Worm (Caenorhabditis elegans) whole organism, midembryonic: ENCODE data around the gene madd-3.

Experiments used
- T22C8.4 ChIP-seq: fragments of 200-800 bp; sonication (Bioruptor generic); IDR thresholded peaks from 2 replicates; pipeline ENCODE4 v1.3.6; 2022; ENCODE audit warnings: missing genetic modification characterization, missing compliant biosample characterization
- cog-1 ChIP-seq: sonication (generic microtip); optimal IDR thresholded peaks from 2 replicates; lab custom pipeline; 2016; ENCODE audit warnings: missing genetic modification characterization, missing compliant biosample characterization
- flt-1 ChIP-seq: fragments of 200-800 bp; sonication (Bioruptor generic); IDR thresholded peaks from 2 replicates; pipeline ENCODE4 v1.3.6; 2022; ENCODE audit warnings: missing genetic modification characterization, missing compliant biosample characterization
- klf-2 ChIP-seq: fragments of 200-800 bp; sonication (Bioruptor generic); conservative IDR thresholded peaks from 2 replicates; pipeline ENCODE4 v1.3.6; 2022; ENCODE audit warnings: missing genetic modification reagents, missing genetic modification characterization, missing compliant biosample characterization
- med-1 ChIP-seq: sonication (generic microtip); optimal IDR thresholded peaks from 2 replicates; lab custom pipeline; 2017; ENCODE audit warnings: missing genetic modification characterization, mild to moderate bottlenecking, missing compliant biosample characterization, antibody characterized with exemption, missing genetic modification reagents; ENCODE audit not compliant: insufficient read depth
- ref-1 ChIP-seq: fragments of 200-800 bp; sonication (Bioruptor generic); conservative IDR thresholded peaks from 2 replicates; pipeline ENCODE4 v1.3.6; 2022; ENCODE audit warnings: missing genetic modification reagents, missing genetic modification characterization, missing compliant biosample characterization
- tab-1 ChIP-seq: fragments of 200-800 bp; sonication (Bioruptor generic); IDR thresholded peaks from 2 replicates; pipeline ENCODE4 v1.3.6; 2022; ENCODE audit warnings: missing genetic modification characterization, missing compliant biosample characterization
- ztf-23 ChIP-seq: fragments of 200-800 bp; sonication (Bioruptor generic); IDR thresholded peaks from 2 replicates; pipeline ENCODE4 v1.3.6; 2022; ENCODE audit warnings: missing genetic modification reagents, missing genetic modification characterization, missing compliant biosample characterization
- ztf-29 ChIP-seq: fragments of 200-800 bp; sonication (Bioruptor generic); IDR thresholded peaks from 2 replicates; pipeline ENCODE4 v1.3.6; 2022; ENCODE audit warnings: missing genetic modification reagents, missing genetic modification characterization, missing compliant biosample characterization

Gene madd-3

DNA sequence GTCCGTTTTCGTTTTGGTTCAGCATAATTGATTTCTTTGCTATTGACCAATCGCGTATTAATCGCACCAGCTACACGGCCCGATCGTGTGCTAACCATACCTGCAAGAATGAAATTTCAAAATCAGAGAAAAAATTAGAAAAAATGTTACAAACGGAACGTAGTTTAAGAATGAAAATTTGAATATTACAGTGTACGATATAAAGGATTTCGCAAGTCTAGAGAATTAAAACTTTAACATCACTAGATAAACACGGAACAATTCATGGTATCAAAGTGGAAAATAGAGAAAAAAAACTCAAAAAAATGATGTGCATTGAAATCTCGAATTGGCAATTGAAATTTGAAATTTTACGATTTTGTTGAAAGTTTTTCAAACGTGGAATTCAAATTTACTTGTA is at the start of gene madd-3:
Gene madd-3, minus strand, starts transcription at position 101 of the 400 bp plus-strand sequence.
- no peak for TF ChIP-seq ztf-23 (GFP tag; lab: Robert Waterston, UW)
- TF ChIP-seq ztf-29 (GFP tag; lab: Robert Waterston, UW): no peak
- no peak for TF ChIP-seq med-1 (GFP tag; lab: Kevin White, UChicago)
- no peak for TF ChIP-seq klf-2 (GFP tag; lab: Robert Waterston, UW)
- TF ChIP-seq tab-1 (GFP tag; lab: Robert Waterston, UW): no peak
- TF ChIP-seq flt-1: no peak
- no peak for TF ChIP-seq ref-1
- TF ChIP-seq cog-1 (tag; lab: Kevin White, UChicago): no peak
- TF ChIP-seq T22C8.4: no peak

DNA sequence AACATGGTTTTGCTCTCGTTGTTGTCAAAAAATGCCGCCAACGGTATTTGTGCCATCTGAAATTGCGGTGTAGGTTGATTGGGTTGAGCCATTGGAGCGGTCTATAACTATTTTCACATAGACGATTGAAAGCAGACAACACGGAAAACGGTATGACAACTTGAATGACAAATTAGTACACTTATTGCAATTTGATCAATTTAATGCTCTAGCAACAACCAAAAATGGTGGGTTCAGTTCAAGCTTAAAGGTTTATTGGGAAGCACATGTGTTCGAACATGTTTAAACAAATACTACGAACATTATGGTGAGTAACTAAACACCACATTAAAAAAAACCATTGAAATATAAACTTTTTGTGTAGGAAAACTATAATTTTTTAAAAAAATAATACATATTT is 43.9 kb upstream of the madd-3 start, which contains the start of gene sel-7:
Gene sel-7, minus strand, starts transcription at position 101 of the 400 bp plus-strand sequence.
- TF ChIP-seq klf-2 (GFP tag; lab: Robert Waterston, UW): no peak

DNA sequence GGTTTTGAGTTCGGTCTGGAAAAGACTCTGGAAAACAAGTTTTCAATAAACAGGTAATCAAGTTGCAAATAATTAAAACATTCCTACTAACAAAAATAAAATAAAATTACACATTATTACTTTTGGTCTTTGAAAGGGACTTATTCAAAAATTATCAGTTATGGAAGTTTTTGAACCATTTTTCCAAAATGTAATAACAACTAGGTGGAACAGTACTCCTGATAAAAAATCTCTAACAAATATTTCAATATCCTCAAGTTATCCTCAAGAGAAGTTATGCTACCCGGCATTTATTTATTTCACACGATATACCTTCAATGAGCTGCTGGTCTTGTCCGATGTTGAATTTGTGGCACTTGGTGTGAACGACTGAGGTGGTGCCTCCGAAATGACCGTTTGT is 43.3 kb upstream of the madd-3 start:
- no peak for TF ChIP-seq klf-2 (GFP tag; lab: Robert Waterston, UW)
- TF ChIP-seq T22C8.4: no peak
- no peak for TF ChIP-seq cog-1 (tag; lab: Kevin White, UChicago)
- TF ChIP-seq ztf-29 (GFP tag; lab: Robert Waterston, UW): no peak

DNA sequence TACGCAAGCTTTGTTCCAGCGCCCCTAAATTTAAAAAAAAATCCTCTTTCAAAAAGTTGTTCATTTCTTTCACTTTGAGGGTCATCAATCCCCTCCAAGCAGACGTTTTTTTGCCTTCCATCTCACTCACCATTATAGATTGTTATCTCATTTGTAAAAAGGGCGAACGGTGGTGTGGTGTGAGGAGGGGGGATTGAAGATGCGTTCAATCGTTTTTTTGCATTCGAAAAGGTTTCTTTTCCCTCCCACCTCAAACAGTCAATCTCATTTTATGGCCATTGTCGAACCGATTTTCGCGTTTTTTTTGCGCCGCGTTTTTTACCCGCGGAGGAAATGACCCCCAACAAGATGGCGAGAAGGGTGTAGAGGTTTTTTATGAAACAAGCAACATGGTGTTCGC is 42.4 kb upstream of the madd-3 start:
- TF ChIP-seq cog-1 (tag; lab: Kevin White, UChicago): no peak
- TF ChIP-seq ref-1: no peak
- TF ChIP-seq tab-1 (GFP tag; lab: Robert Waterston, UW): no peak
- TF ChIP-seq ztf-29 (GFP tag; lab: Robert Waterston, UW): no peak
- no peak for TF ChIP-seq ztf-23 (GFP tag; lab: Robert Waterston, UW)
- TF ChIP-seq klf-2 (GFP tag; lab: Robert Waterston, UW): no peak
- no peak for TF ChIP-seq med-1 (GFP tag; lab: Kevin White, UChicago)
- TF ChIP-seq T22C8.4: no peak
- no peak for TF ChIP-seq flt-1

DNA sequence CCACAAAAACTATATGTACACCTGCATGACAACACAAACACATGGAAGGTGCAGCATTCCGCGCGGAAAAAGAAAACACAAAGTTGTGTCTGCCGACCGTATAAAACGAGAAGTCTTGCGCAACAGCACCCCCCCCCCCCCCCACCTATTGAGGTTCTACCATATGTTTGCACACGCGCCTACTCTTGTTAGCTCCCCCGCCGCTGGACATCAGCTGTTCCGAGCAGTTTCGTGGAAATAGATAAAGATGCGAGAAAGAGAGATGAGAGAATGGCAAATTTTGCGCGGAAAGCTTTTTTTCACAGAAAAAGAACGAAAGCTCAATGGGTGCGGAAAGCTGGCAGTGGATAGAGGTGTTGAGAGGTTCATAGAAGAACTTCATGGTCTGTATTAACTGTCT is 39.2 kb upstream of the madd-3 start:
- no peak for TF ChIP-seq T22C8.4
- TF ChIP-seq cog-1 (tag; lab: Kevin White, UChicago): no peak
- TF ChIP-seq med-1 (GFP tag; lab: Kevin White, UChicago): no peak
- no peak for TF ChIP-seq klf-2 (GFP tag; lab: Robert Waterston, UW)
- no peak for TF ChIP-seq flt-1
- no peak for TF ChIP-seq tab-1 (GFP tag; lab: Robert Waterston, UW)
- TF ChIP-seq ztf-23 (GFP tag; lab: Robert Waterston, UW): no peak
- TF ChIP-seq ref-1: no peak
- TF ChIP-seq ztf-29 (GFP tag; lab: Robert Waterston, UW): no peak

DNA sequence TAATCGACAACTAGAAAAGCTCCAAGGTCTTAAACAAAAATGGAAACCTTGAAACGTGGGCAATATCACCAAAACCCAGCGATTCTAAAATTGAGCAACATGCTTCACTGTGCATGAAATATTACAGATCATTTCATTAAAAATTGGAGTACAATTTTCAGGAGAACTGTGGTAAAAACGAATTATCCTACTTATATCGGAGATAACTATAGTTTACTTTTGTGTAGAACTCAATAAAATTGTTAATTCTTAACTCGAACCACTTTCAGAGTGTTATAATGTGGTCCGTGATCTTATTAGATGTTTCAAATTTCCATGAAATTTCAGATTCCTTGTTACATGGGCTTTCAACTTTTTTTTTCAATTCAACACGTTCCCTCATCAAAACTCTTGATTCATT is 38.8 kb upstream of the madd-3 start, which contains the start of gene K04G11.1:
Gene K04G11.1, plus strand, starts transcription at position 301 of the 400 bp plus-strand sequence.
- no peak for TF ChIP-seq ref-1
- no peak for TF ChIP-seq T22C8.4
- no peak for TF ChIP-seq flt-1
- TF ChIP-seq klf-2 (GFP tag; lab: Robert Waterston, UW): no peak
- TF ChIP-seq tab-1 (GFP tag; lab: Robert Waterston, UW): no peak
- no peak for TF ChIP-seq med-1 (GFP tag; lab: Kevin White, UChicago)

DNA sequence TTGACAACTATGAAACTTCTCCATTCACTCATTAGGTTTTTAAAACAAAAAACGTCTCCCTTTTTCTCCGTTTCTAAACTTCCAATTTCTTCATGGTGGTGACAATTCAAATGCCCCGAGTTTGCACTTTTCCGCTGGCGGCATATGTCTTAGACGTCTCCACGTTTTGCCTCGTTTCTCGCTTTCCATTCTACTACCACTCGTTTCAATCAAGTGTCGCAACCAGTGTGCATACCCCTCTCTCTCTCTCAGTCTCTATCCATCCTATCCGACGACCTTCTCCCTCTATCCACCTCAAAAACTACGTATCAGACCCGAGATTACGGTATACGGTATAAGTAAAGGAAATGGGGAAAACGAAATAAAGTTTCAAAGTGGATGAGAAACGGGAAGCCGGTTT is 37.7 kb upstream of the madd-3 start:
- no peak for TF ChIP-seq ztf-23 (GFP tag; lab: Robert Waterston, UW)
- no peak for TF ChIP-seq klf-2 (GFP tag; lab: Robert Waterston, UW)
- TF ChIP-seq ref-1: no peak
- TF ChIP-seq ztf-29 (GFP tag; lab: Robert Waterston, UW): no peak
- TF ChIP-seq tab-1 (GFP tag; lab: Robert Waterston, UW): no peak
- no peak for TF ChIP-seq med-1 (GFP tag; lab: Kevin White, UChicago)
- no peak for TF ChIP-seq flt-1
- TF ChIP-seq T22C8.4: no peak
- no peak for TF ChIP-seq cog-1 (tag; lab: Kevin White, UChicago)

DNA sequence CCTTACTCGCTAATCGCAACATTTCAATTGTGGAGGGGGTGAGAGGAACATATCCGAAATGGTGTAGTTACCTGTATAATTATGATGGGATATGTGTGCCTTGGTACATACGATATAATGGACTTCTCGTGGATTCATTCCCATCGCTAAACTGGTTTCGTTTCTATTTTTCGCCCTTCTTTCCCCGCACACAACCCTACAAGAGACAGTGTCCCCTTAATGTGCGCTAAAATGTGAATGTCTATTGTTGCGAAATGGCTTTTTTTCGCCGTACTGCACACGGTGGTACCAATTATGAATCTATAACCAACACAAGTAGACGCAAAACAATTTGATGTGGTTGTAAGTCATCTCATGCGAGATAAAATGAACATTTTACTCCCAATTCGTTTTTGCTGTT is 32.9 kb upstream of the madd-3 start:
- TF ChIP-seq flt-1 (no peak), ztf-29 (GFP tag; lab: Robert Waterston, UW) (no peak), tab-1 (GFP tag; lab: Robert Waterston, UW) (no peak), ztf-23 (GFP tag; lab: Robert Waterston, UW) (no peak), cog-1 (tag; lab: Kevin White, UChicago) (no peak), ref-1 (no peak), med-1 (GFP tag; lab: Kevin White, UChicago) (no peak), T22C8.4 (no peak)

DNA sequence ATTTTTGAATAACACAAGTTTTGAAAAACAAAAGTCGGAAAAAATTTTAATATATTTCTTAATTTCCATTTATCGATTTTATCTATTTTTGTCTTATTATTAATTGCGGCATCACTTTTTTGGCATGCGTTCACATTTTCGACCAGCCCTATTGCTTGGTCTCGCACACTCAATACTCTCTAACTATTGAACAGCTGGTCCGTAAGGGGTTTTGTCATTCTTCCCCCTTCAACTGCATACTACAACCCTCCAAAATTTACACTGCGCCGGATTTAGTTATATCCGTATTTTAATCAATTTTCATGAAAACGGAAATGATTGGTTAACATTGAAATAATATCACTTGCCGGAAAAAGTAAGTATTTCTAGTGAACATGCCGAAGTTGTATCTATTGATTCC is 30.9 kb upstream of the madd-3 start, which contains the start of gene C11H1.7:
Gene C11H1.7, plus strand, starts transcription at position 12 of the 400 bp plus-strand sequence.
- TF ChIP-seq flt-1: no peak

DNA sequence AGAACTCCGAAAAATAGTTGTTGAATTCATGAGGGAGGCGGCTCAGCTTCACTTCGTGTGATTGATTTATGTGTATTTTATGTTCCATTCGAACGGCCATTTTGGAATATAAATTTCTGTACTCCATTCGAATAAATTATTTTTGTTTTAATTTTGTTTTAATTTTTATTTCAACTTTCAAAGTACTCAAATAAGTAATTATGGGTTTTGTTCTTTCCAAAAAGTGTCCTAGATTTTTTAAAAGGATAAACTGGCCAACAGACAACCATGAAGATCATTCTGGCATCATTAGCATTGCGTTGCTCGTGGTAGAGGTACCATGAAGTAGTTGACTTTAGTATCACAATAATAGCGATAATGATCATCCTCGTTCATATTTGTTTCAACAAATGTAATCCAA is 30.1 kb upstream of the madd-3 start:
- TF ChIP-seq ztf-29 (GFP tag; lab: Robert Waterston, UW) (no peak), cog-1 (tag; lab: Kevin White, UChicago) (no peak), klf-2 (GFP tag; lab: Robert Waterston, UW) (no peak), med-1 (GFP tag; lab: Kevin White, UChicago) (no peak)

DNA sequence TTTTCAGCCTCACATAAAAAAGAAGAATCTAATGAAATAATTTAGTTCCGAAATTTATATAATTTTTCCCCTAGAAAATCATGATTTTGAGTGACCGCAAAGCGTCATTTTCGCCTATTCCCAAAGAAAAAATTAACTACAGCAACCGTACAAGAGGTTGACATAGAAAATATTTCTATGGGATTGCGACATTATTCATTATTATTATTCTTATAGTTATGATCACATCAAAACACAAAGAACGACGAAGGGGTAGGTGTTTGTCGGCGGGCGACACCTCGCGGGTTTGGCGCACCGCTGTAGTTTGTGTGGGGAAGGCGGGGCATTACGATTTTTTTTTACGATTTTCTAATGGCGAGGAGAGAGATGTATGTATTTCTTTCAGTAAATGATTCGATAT is 27.8 kb upstream of the madd-3 start:
- TF ChIP-seq flt-1 (no peak), ztf-29 (GFP tag; lab: Robert Waterston, UW) (no peak), cog-1 (tag; lab: Kevin White, UChicago) (no peak), ref-1 (no peak), med-1 (GFP tag; lab: Kevin White, UChicago) (no peak), ztf-23 (GFP tag; lab: Robert Waterston, UW) (no peak), T22C8.4 (no peak), tab-1 (GFP tag; lab: Robert Waterston, UW) (no peak), klf-2 (GFP tag; lab: Robert Waterston, UW) (no peak)
